Worm (Caenorhabditis elegans) whole organism, early embryonic: ENCODE measurements around the gene C55A1.7.
"Not testable (repeated sequence)": the region's sequence is repeated elsewhere in the genome, so short reads cannot be mapped to it uniquely, and the experiment has no call there.

ENCODE experiments used
- B0310.2 ChIP-seq: sonication (generic microtip); optimal IDR thresholded peaks from 2 replicates; lab custom pipeline; 2016; ENCODE audit warnings: mild to moderate bottlenecking, missing genetic modification characterization, missing compliant biosample characterization
- F13C5.2 ChIP-seq: sonication (generic microtip); optimal IDR thresholded peaks from 2 replicates; lab custom pipeline; 2017; ENCODE audit warnings: mild to moderate bottlenecking, missing genetic modification characterization, inconsistent platforms, missing compliant biosample characterization
- aly-1 ChIP-seq: sonication (generic microtip); optimal IDR thresholded peaks from 2 replicates; lab custom pipeline; 2016; ENCODE audit warnings: missing genetic modification characterization, missing compliant biosample characterization
- ama-1 ChIP-seq: fragments of 150-350 bp; optimal IDR thresholded peaks from 2 replicates; lab custom pipeline; 2014
- ceh-13 ChIP-seq: fragments of 200-800 bp; sonication (Bioruptor generic); optimal IDR thresholded peaks from 2 replicates; lab custom pipeline; 2018; ENCODE audit warnings: mild to moderate bottlenecking, missing genetic modification characterization, missing compliant biosample characterization
- ceh-36 ChIP-seq: sonication (generic microtip); optimal IDR thresholded peaks from 2 replicates; lab custom pipeline; 2016; ENCODE audit warnings: missing genetic modification characterization, inconsistent platforms, missing compliant biosample characterization
- ets-7 ChIP-seq: sonication (generic microtip); optimal IDR thresholded peaks from 2 replicates; lab custom pipeline; 2016; ENCODE audit warnings: missing genotype, missing genetic modification characterization, missing compliant biosample characterization
- flt-1 ChIP-seq: fragments of 200-800 bp; sonication (Bioruptor generic); IDR thresholded peaks from 2 replicates; pipeline ENCODE4 v1.3.6; 2022; ENCODE audit warnings: missing genetic modification characterization, missing compliant biosample characterization
- hmbx-1 ChIP-seq: sonication (generic microtip); optimal IDR thresholded peaks from 2 replicates; lab custom pipeline; 2016; ENCODE audit warnings: mild to moderate bottlenecking, missing genetic modification characterization, missing compliant biosample characterization
- hmg-4 ChIP-seq: fragments of 200-800 bp; sonication (Bioruptor generic); optimal IDR thresholded peaks from 2 replicates; lab custom pipeline; 2018; ENCODE audit warnings: mild to moderate bottlenecking, missing genetic modification characterization, missing compliant biosample characterization
- hnd-1 ChIP-seq: sonication (generic microtip); optimal IDR thresholded peaks from 2 replicates; lab custom pipeline; 2016; ENCODE audit warnings: missing genetic modification characterization, missing compliant biosample characterization
- pes-1 ChIP-seq: fragments of 200-800 bp; sonication (Bioruptor generic); IDR thresholded peaks from 2 replicates; pipeline ENCODE4 v1.3.6; 2022; ENCODE audit warnings: missing genetic modification reagents, missing genetic modification characterization, missing compliant biosample characterization
- scrt-1 ChIP-seq: fragments of 200-800 bp; sonication (Bioruptor generic); IDR thresholded peaks from 2 replicates; pipeline ENCODE4 v1.3.6; 2022; ENCODE audit warnings: missing genetic modification characterization, missing compliant biosample characterization
- sea-1 ChIP-seq: fragments of 200-800 bp; sonication (Bioruptor generic); conservative IDR thresholded peaks from 2 replicates; pipeline ENCODE4 v1.3.6; 2022; ENCODE audit warnings: missing genetic modification characterization, missing compliant biosample characterization
- tbx-11 ChIP-seq: fragments of 200-800 bp; sonication (Bioruptor generic); IDR thresholded peaks from 2 replicates; pipeline ENCODE4 v1.3.6; 2022; ENCODE audit warnings: missing genetic modification characterization, missing compliant biosample characterization
- tbx-37 ChIP-seq: fragments of 200-800 bp; sonication (Bioruptor generic); conservative IDR thresholded peaks from 2 replicates; pipeline ENCODE4 v1.3.6; 2022; ENCODE audit warnings: missing genetic modification reagents, missing genetic modification characterization, missing compliant biosample characterization
- tra-4 ChIP-seq: sonication (generic microtip); optimal IDR thresholded peaks from 2 replicates; lab custom pipeline; 2017; ENCODE audit warnings: missing genetic modification characterization, missing compliant biosample characterization

C55A1.7 gene

ce11 chrV:15647536-15648085, at the start of gene C55A1.7, which contains the start of gene C55A1.6:
Gene C55A1.7 (minus strand): TSS chrV:15647636.
Gene C55A1.6 (plus strand): TSS chrV:15648035.
- not testable (repeated sequence) for TF ChIP-seq hnd-1; tbx-37 (GFP tag; lab: Robert Waterston, UW); flt-1 (GFP tag; lab: Robert Waterston, UW)

- no peak for TF ChIP-seq sea-1
- no peak for TF ChIP-seq F13C5.2 (tag; lab: Kevin White, UChicago)
- TF ChIP-seq scrt-1 (GFP tag; lab: Robert Waterston, UW), result no peak
- TF ChIP-seq ama-1 (lab: Kevin White, UChicago), result no peak
- no peak for TF ChIP-seq hnd-1
- TF ChIP-seq B0310.2, result no peak
- no peak for TF ChIP-seq ceh-36
- no peak for TF ChIP-seq ceh-13 (GFP tag; lab: Kevin White, UChicago)
- TF ChIP-seq hmg-4, result no peak
- TF ChIP-seq tbx-11 (GFP tag; lab: Robert Waterston, UW), result no peak
- TF ChIP-seq flt-1 (GFP tag; lab: Robert Waterston, UW), result no peak
These were observed 46.2 kb upstream of the C55A1.7 start, which contains the start of gene nhr-198 for ce11 chrV:15693682-15694081. Gene nhr-198 (plus strand): TSS chrV:15693994.

- TF ChIP-seq scrt-1 (GFP tag; lab: Robert Waterston, UW), result no peak
- no peak for TF ChIP-seq hmg-4
- no peak for TF ChIP-seq tra-4
- TF ChIP-seq ceh-36, result no peak
- no peak for TF ChIP-seq tbx-11 (GFP tag; lab: Robert Waterston, UW)
- no peak for TF ChIP-seq F13C5.2 (tag; lab: Kevin White, UChicago)
- TF ChIP-seq ets-7 (tag; lab: Kevin White, UChicago), result no peak
- no peak for TF ChIP-seq hmbx-1 (tag; lab: Kevin White, UChicago)
- TF ChIP-seq aly-1 (tag; lab: Kevin White, UChicago), result no peak
- no peak for TF ChIP-seq B0310.2
- no peak for TF ChIP-seq pes-1 (GFP tag; lab: Robert Waterston, UW)
- TF ChIP-seq flt-1 (GFP tag; lab: Robert Waterston, UW), result no peak
- no peak for TF ChIP-seq ceh-13 (GFP tag; lab: Kevin White, UChicago)
- TF ChIP-seq tbx-37 (GFP tag; lab: Robert Waterston, UW), result no peak
- no peak for TF ChIP-seq sea-1
- TF ChIP-seq ama-1 (lab: Kevin White, UChicago), result no peak
- no peak for TF ChIP-seq hnd-1
These were observed 42.5 kb upstream of the C55A1.7 start, which contains the start of gene nhr-268 for ce11 chrV:15689952-15690351. Gene nhr-268 (plus strand): TSS chrV:15690252.

ce11 chrV:15687660-15688059, 40.2 kb upstream of the C55A1.7 start, which contains the start of gene nhr-197:
Gene nhr-197 (plus strand): TSS chrV:15687960.
- TF ChIP-seq aly-1 (tag; lab: Kevin White, UChicago) (no peak), F13C5.2 (tag; lab: Kevin White, UChicago) (no peak), sea-1 (no peak), scrt-1 (GFP tag; lab: Robert Waterston, UW) (no peak), hnd-1 (no peak), ama-1 (lab: Kevin White, UChicago) (no peak), tbx-37 (GFP tag; lab: Robert Waterston, UW) (no peak)

ce11 chrV:15685599-15685998, 38.2 kb upstream of the C55A1.7 start, which contains the start of gene nhr-196:
Gene nhr-196 (plus strand): TSS chrV:15685716.
- TF ChIP-seq pes-1 (GFP tag; lab: Robert Waterston, UW) (no peak), tbx-11 (GFP tag; lab: Robert Waterston, UW) (no peak), flt-1 (GFP tag; lab: Robert Waterston, UW) (no peak), hmg-4 (no peak), ama-1 (lab: Kevin White, UChicago) (no peak), ceh-13 (GFP tag; lab: Kevin White, UChicago) (no peak), ets-7 (tag; lab: Kevin White, UChicago) (no peak)

- TF ChIP-seq pes-1 (GFP tag; lab: Robert Waterston, UW), result no peak
- TF ChIP-seq flt-1 (GFP tag; lab: Robert Waterston, UW), result no peak
- no peak for TF ChIP-seq ets-7 (tag; lab: Kevin White, UChicago)
- TF ChIP-seq ceh-36, result no peak
- no peak for TF ChIP-seq hmbx-1 (tag; lab: Kevin White, UChicago)
- no peak for TF ChIP-seq sea-1
- no peak for TF ChIP-seq hmg-4
- TF ChIP-seq tbx-37 (GFP tag; lab: Robert Waterston, UW), result no peak
- TF ChIP-seq aly-1 (tag; lab: Kevin White, UChicago), result no peak
- TF ChIP-seq tbx-11 (GFP tag; lab: Robert Waterston, UW), result no peak
- no peak for TF ChIP-seq hnd-1
- TF ChIP-seq scrt-1 (GFP tag; lab: Robert Waterston, UW), result no peak
- no peak for TF ChIP-seq ceh-13 (GFP tag; lab: Kevin White, UChicago)
- no peak for TF ChIP-seq ama-1 (lab: Kevin White, UChicago)
- TF ChIP-seq tra-4, result no peak
- no peak for TF ChIP-seq F13C5.2 (tag; lab: Kevin White, UChicago)
- TF ChIP-seq B0310.2, result no peak
These were observed 29.8 kb upstream of the C55A1.7 start, which contains the start of gene nhr-52 for ce11 chrV:15677222-15677621. Gene nhr-52 (plus strand): TSS chrV:15677522.

ce11 chrV:15674899-15675298, 27.5 kb upstream of the C55A1.7 start:
- no peak for TF ChIP-seq hmbx-1 (tag; lab: Kevin White, UChicago)
- no peak for TF ChIP-seq tbx-11 (GFP tag; lab: Robert Waterston, UW)
- TF ChIP-seq hmg-4, result no peak
- no peak for TF ChIP-seq ceh-36
- TF ChIP-seq B0310.2, result no peak
- TF ChIP-seq ceh-13 (GFP tag; lab: Kevin White, UChicago), result no peak
- TF ChIP-seq F13C5.2 (tag; lab: Kevin White, UChicago), result no peak
- TF ChIP-seq flt-1 (GFP tag; lab: Robert Waterston, UW), result no peak
- TF ChIP-seq ama-1 (lab: Kevin White, UChicago), result no peak
- TF ChIP-seq pes-1 (GFP tag; lab: Robert Waterston, UW), result no peak
- no peak for TF ChIP-seq ets-7 (tag; lab: Kevin White, UChicago)
- TF ChIP-seq scrt-1 (GFP tag; lab: Robert Waterston, UW), result no peak
- TF ChIP-seq sea-1, result no peak
- TF ChIP-seq hnd-1, result no peak
- no peak for TF ChIP-seq tra-4
- no peak for TF ChIP-seq aly-1 (tag; lab: Kevin White, UChicago)
- no peak for TF ChIP-seq tbx-37 (GFP tag; lab: Robert Waterston, UW)
